Worm (Caenorhabditis elegans) whole organism, mixed stage, embryonic: ENCODE results near the gene F09G2.2.

Experiments
- blmp-1 ChIP-seq: fragments of 150-350 bp; optimal IDR thresholded peaks from 2 replicates; lab custom pipeline; 2014; ENCODE audit warnings: missing biosample characterization, missing genetic modification characterization
- lin-13 ChIP-seq: fragments of 150-350 bp; optimal IDR thresholded peaks from 2 replicates; lab custom pipeline; 2014; ENCODE audit warnings: missing biosample characterization, missing genetic modification characterization
- mep-1 ChIP-seq: fragments of 150-350 bp; optimal IDR thresholded peaks from 2 replicates; lab custom pipeline; 2017; ENCODE audit warnings: missing biosample characterization, missing genetic modification reagents, missing genetic modification characterization, inconsistent platforms
- nhr-237 ChIP-seq: fragments of 150-350 bp; optimal IDR thresholded peaks from 2 replicates; lab custom pipeline; 2014; ENCODE audit warnings: missing biosample characterization, missing genetic modification characterization
- unc-62 ChIP-seq: fragments of 150-350 bp; optimal IDR thresholded peaks from 2 replicates; lab custom pipeline; 2014; ENCODE audit warnings: missing biosample characterization, missing genetic modification reagents, missing genetic modification characterization

ce11 chrV:7157089-7157488 is 39.6 kb upstream of the F09G2.2 start, which contains the start of gene ugt-39:
- TF ChIP-seq lin-13 (tag; lab: Kevin White, UChicago) (no peak), mep-1 (tag; lab: Kevin White, UChicago) (no peak), unc-62 (GFP tag; lab: Kevin White, UChicago) (no peak), blmp-1 (tag; lab: Kevin White, UChicago) (no peak), nhr-237 (tag; lab: Kevin White, UChicago) (no peak)
